Fruit fly (Drosophila melanogaster): Measurements from ENCODE around the gene cv-d.

Gene cv-d

DNA sequence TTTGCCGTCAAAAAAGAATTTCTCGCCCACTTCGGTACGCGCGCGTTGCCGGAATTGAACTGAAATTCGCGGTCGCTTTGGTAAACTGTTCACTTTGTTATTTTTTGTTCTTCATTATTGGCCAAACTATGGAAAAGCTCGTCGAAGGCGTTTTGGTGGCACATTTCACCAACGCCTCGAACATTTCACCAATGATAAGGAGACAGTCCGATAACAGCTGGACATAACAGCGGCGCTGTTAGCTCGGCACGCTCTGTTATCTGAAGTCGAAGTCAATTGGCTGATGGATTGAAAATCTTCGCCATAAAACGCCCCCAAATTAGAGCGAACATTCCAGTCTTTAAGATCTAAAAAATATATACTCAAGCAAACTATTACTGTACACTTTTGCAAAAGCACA is 42.6 kb upstream of the cv-d start, which contains the start of gene CG14877:
CG14877 (minus strand) TSS at position 101 of the 400 bp plus-strand sequence.
- TF ChIP-seq sv (GFP tag; optimal IDR thresholded peaks at IDR 0.05) (no peak), pan (optimal IDR thresholded peaks at IDR 0.05) (no peak), CG9705 (GFP tag; optimal IDR thresholded peaks at IDR 0.05) (no peak), rgr (GFP tag; optimal IDR thresholded peaks at IDR 0.05) (peak; percentile 71)

DNA sequence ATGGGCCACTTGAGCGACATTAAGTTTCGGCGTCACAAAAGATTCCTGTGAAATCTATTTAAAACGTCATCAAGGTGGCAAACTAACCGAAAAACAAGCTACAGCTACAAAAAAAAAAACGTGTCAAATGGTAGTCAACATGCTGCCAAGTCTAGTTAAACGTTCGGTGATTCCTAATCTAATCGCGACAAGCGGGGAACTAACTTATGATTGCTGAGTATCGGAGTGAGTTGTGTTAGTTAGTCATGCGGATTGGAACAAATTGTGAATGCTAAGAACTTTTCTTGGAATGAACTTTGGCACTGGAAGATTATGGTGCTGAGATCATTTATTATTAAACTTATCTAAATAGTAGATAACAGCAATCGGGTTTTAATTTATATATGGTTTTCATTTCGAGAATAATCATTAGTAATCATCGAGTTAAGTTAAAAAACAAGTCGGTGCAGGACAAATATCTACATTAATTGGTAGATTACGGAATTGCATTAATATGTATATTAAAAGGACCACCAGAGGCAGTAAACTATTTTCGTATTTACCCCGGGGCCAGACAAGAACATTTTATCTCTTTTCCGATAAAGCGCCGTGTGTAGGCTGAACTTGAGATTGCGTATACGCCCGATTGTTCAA is 37.9 kb upstream of the cv-d start:
- TF ChIP-seq Hnf4 (GFP tag; optimal IDR thresholded peaks at IDR 0.05) (no peak), h (GFP tag; optimal IDR thresholded peaks at IDR 0.05) (no peak), usp (GFP tag; optimal IDR thresholded peaks at IDR 0.05) (no peak), dmrt93B (GFP tag; optimal IDR thresholded peaks at IDR 0.05) (no peak), Hr78 (GFP tag; optimal IDR thresholded peaks at IDR 0.05) (no peak), Myc (optimal IDR thresholded peaks at IDR 0.05) (no peak), Abd-B (GFP tag; optimal IDR thresholded peaks at IDR 0.05) (no peak)

DNA sequence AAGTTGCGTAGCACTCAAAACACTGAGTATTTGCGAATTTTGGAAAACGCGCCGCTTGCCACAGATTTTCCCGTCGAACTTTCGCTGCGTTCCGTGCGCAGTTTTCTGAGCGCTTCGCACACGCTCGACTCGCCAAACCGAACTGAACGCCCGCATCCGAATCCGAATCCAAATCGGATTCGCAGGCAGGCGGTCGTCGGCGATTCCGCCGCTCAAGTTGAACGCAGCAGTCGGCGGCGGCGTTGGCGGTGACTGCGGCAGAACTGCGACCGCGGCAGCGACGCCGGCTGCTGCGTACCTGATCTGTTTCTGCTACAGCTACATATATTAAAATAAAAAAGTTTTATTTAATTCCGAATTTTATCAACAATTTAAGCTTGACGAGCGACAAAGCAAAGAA is 22.2 kb upstream of the cv-d start, which contains the start of gene CG31183:
CG31183 (minus strand) TSS at position 329 of the 400 bp plus-strand sequence.
- TF ChIP-seq foxo (GFP tag; optimal IDR thresholded peaks at IDR 0.05), result no peak
- TF ChIP-seq h (GFP tag; optimal IDR thresholded peaks at IDR 0.05), result peak; percentile 2

DNA sequence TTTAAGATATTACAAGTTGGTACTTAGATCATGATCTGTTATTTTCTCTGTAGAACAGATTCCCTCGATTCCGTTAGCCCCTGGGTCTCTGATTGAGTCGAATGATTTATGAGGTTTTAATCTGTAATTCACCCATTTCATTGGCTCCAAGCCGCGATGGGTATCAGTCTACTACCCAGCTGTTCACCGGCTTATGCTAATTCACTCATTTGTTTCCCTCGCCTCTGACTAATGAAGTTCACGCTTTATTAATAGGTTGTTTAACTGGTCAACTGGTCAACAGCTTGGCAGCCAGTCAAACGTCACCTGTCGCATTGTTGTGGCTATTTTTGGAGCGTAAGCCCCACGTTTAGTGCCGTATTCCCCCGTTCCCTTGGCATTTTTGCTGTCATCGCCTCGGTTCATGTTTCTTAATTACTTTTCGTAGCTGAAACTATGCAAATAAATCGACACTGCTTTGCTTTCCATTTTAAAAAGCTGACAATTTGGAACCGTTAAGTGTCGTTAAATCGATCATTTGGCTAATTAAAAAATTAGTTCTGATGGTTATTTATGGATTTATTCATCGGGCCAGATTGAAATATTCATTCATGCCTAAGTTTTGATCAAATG is 19.6 kb upstream of the cv-d start:
- TF ChIP-seq CG32264 (GFP tag; optimal IDR thresholded peaks at IDR 0.05), result no peak
- no peak for TF ChIP-seq Dfd (GFP tag; optimal IDR thresholded peaks at IDR 0.05)
- TF ChIP-seq br (GFP tag; optimal IDR thresholded peaks at IDR 0.05), result no peak
- TF ChIP-seq Hr83 (GFP tag; optimal IDR thresholded peaks at IDR 0.05; ENCODE audit: poor library complexity, severe bottlenecking), result no peak
- TF ChIP-seq Dif (GFP tag; optimal IDR thresholded peaks at IDR 0.05; ENCODE audit: partially characterized antibody), result no peak
- no peak for TF ChIP-seq HLH106 (tag; optimal IDR thresholded peaks at IDR 0.05)
- no peak for TF ChIP-seq dmrt93B (GFP tag; optimal IDR thresholded peaks at IDR 0.05)
- TF ChIP-seq woc (GFP tag; optimal IDR thresholded peaks at IDR 0.05), result no peak
- no peak for TF ChIP-seq Rel (GFP tag; optimal IDR thresholded peaks at IDR 0.05)
- no peak for TF ChIP-seq Rel (tag; optimal IDR thresholded peaks at IDR 0.05)
- no peak for TF ChIP-seq Hnf4 (GFP tag; optimal IDR thresholded peaks at IDR 0.05)
- no peak for TF ChIP-seq Jra (GFP tag; optimal IDR thresholded peaks at IDR 0.05)
- TF ChIP-seq CrebA (GFP tag; optimal IDR thresholded peaks at IDR 0.05; ENCODE audit: borderline replicate concordance), result no peak
- TF ChIP-seq rgr (GFP tag; optimal IDR thresholded peaks at IDR 0.05), result no peak
- TF ChIP-seq CG9705 (GFP tag; optimal IDR thresholded peaks at IDR 0.05), result no peak

DNA sequence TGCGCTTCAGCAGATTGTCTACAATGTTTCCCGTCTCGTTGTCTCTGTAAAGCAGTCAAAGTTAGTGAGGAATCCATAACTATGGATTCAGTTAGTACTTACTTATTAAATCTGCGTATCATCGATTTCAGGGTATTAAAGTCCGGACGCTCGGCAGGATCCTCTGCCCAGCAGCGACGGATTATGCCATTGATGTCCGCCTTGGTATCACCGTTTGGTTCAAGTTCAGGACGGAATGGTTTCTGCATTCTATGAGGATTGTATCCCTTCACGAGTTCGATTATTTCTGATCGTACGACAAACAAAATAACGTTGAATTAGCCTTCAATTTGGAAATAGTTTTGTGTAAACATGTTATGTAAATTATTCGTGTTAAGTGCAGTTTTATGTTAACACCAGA is 6.5 kb upstream of the cv-d start, which contains the start of gene CG9632:
CG9632 (plus strand) TSS at position 301 of the 400 bp plus-strand sequence.
- no peak for TF ChIP-seq CrebA (GFP tag; optimal IDR thresholded peaks at IDR 0.05; ENCODE audit: borderline replicate concordance)
- no peak for TF ChIP-seq fru (GFP tag; optimal IDR thresholded peaks at IDR 0.05)
- no peak for TF ChIP-seq HLH106 (tag; optimal IDR thresholded peaks at IDR 0.05)
- TF ChIP-seq Jra (GFP tag; optimal IDR thresholded peaks at IDR 0.05), result no peak
- TF ChIP-seq Hr83 (GFP tag; optimal IDR thresholded peaks at IDR 0.05; ENCODE audit: poor library complexity, severe bottlenecking), result no peak

DNA sequence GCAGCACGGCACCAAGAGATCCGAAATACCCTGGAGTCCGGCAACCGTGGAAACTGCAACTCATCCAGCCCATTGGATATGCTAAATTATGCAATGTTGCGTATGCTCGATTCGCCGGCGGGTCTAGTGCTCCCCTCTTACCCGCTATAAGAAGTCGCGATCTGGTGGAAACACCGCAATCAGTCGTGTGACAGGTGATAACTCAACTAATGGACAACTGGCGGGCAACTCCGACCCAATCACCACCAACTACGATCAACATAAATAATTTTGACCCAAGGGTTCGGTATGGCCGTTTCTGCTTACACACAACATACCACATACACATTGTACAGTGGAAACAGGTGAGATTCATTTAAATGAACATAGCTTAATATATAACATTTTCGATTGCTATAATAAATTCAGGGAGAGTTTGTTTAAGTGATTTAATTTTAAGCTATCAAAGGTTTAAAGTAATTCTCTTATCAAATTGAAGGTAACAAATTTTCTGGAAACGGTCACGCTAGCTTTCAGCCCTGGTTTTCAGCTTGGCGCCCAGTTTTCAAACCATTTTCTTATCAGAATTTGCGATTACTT is 3.9 kb upstream of the cv-d start, which contains the start of gene Hmt-1:
Hmt-1 (minus strand) TSS at position 282 of the 579 bp plus-strand sequence.
- TF ChIP-seq GATAd (GFP tag; optimal IDR thresholded peaks at IDR 0.05) (peak; percentile 78), sv (GFP tag; optimal IDR thresholded peaks at IDR 0.05) (no peak), Rel (GFP tag; optimal IDR thresholded peaks at IDR 0.05) (no peak), Rel (tag; optimal IDR thresholded peaks at IDR 0.05) (peak; percentile 10), N (GFP tag; optimal IDR thresholded peaks at IDR 0.05) (peak; percentile 13)

DNA sequence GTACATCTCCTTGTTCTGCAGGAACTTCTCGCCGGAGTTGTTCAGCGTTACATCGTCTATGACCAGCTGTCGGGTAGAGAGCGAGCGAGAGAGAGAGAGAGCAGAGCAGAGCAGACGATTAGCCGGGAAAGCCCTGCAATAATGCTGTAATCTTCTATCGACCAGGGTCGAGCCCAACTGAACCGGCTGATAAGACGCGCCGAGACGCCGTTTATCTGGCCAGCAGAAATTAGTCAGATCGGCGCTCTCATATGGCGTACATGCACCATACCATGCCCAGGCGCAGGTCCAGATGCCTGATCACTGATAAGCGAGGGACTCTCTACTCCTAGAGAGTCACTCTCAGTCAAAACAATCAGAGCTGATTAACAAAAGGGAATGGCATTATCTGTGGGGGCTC is 1.5 kb downstream of the cv-d start:
- TF ChIP-seq Rel (GFP tag; optimal IDR thresholded peaks at IDR 0.05), result no peak
- peak; percentile 91 for TF ChIP-seq Rel (tag; optimal IDR thresholded peaks at IDR 0.05)
- TF ChIP-seq CG32264 (GFP tag; optimal IDR thresholded peaks at IDR 0.05), result no peak
